Worm (Caenorhabditis elegans): ENCODE results near the gene C08E8.1.

DNA sequence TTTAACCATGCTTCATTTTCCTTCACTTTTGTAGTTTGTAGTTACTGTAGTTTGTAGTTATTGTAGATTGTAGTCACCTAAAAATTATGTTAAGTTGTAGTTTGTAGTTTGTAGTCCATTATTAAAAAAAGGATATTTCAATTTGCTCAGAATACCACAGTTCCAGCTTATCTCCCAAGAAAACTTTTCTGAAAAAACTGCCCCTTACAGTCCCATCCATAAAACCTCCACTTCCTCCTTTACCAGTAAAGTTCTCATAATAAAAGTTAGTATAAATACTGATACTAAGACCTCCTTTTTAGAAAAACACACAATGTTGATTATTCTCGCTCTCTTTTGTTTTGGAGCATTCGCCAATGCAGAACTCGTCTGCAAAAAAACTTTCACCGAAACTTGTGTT lies 11.6 kb downstream of the C08E8.1 start, which contains the start of gene C08E8.11:
- TF ChIP-seq ceh-13 (GFP tag; optimal IDR thresholded peaks at IDR 0.05) = no peak
- no peak for TF ChIP-seq flt-1 (GFP tag; IDR thresholded peaks at IDR 0.05)
- TF ChIP-seq ama-1 (optimal IDR thresholded peaks at IDR 0.05) = no peak
- no peak for TF ChIP-seq tbx-37 (GFP tag; conservative IDR thresholded peaks at IDR 0.05)
- TF ChIP-seq F13C5.2 (tag; optimal IDR thresholded peaks at IDR 0.05) = no peak
- no peak for TF ChIP-seq hnd-1 (tag; optimal IDR thresholded peaks at IDR 0.05)
- TF ChIP-seq ceh-36 (tag; optimal IDR thresholded peaks at IDR 0.05) = no peak
- no peak for TF ChIP-seq aly-1 (tag; optimal IDR thresholded peaks at IDR 0.05)
- no peak for TF ChIP-seq tra-4 (tag; optimal IDR thresholded peaks at IDR 0.05)
- no peak for TF ChIP-seq hmg-4 (GFP tag; optimal IDR thresholded peaks at IDR 0.05)
- TF ChIP-seq hmbx-1 (tag; optimal IDR thresholded peaks at IDR 0.05) = no peak
- TF ChIP-seq B0310.2 (tag; optimal IDR thresholded peaks at IDR 0.05) = no peak

All from whole organism, early embryonic.